Worm (Caenorhabditis elegans): ENCODE results near the gene ZK418.10.

DNA sequence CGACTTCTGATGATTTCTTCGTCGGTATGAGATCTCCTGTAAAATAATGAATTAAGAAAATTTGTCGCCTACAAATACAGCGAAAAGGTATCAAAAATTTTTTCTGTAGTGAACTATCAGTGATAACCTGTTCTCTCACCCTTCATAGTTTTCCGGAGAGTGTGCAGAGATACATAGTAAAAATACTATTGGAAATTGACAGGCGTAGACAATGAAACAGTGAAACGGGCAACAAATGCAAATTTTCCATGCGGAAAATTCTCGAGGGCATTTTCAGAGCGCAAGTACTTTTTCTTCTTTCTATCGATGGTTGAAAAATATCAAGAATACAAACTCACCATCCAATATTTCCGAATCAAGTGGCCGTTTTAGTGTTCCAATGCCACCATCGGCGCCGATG, 3.3 kb downstream of the ZK418.10 start:
- TF ChIP-seq nhr-11 (tag; optimal IDR thresholded peaks at IDR 0.05) (no peak), ceh-34 (tag; optimal IDR thresholded peaks at IDR 0.05) (no peak), C38D4.7 (GFP tag; optimal IDR thresholded peaks at IDR 0.05) (no peak), sox-4 (tag; optimal IDR thresholded peaks at IDR 0.05) (no peak), unc-3 (GFP tag; conservative IDR thresholded peaks at IDR 0.05) (no peak), unc-3 (tag; optimal IDR thresholded peaks at IDR 0.05) (no peak), ama-1 (optimal IDR thresholded peaks at IDR 0.05) (no peak)
